Fruit fly (Drosophila melanogaster): ENCODE measurements around the gene COX6AL2.

Gene COX6AL2

DNA sequence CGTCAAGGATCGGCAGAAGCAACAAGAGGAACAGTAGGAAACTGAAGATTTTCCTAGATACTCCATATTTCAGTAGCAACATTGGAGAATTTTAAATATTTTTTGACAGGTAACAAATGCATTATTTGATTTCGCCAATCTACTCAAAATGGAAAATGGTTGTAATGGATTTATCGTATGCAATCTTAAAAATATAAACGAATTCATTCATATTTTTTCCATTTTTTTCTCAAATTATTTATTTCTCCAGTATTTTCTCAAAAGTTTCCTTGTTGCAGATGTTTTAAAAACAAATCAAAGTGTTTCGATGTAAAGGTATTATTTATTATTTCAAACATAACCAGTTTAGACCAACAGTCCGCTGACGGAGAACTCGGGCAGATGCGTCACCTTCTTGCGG lies 6.3 kb upstream of the COX6AL2 start, which contains the start of gene CG18223:
TSS of gene CG18223 (minus strand) at position 101 of the 400 bp plus-strand sequence.
- TF ChIP-seq CG8944 (GFP tag; optimal IDR thresholded peaks at IDR 0.05) = no peak

DNA sequence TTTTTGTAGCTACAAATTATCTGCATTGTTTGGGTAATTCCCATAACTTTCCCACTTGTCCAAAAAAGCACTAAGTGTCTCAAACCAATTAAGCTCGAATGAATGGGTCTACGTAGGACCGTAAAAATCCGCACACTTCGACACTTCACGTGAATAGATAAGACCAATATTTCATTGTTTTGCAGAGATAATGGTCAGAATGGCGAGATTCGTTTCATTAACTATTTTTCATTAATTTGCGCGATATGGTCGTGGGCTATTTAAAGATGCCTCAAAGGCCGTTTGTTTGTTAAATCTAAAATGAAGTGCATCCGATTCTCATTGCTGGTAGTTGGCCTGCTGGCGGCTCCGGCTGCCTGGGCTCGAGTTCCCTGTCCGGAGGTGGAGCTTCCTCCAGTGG lies 3.3 kb upstream of the COX6AL2 start, which contains the start of gene CG6839:
TSS of gene CG6839 (plus strand) at position 301 of the 400 bp plus-strand sequence.
- TF ChIP-seq exex (tag; optimal IDR thresholded peaks at IDR 0.05) (peak; percentile 75), CG9932 (GFP tag; IDR thresholded peaks at IDR 0.05) (no peak), mirr (GFP tag; optimal IDR thresholded peaks at IDR 0.05) (peak; percentile 43), CG4707 (GFP tag; optimal IDR thresholded peaks at IDR 0.05) (no peak), cwo (GFP tag; optimal IDR thresholded peaks at IDR 0.05) (peak; percentile 18), Hey (tag; optimal IDR thresholded peaks at IDR 0.05) (peak; percentile 29), zen (tag; optimal IDR thresholded peaks at IDR 0.05) (no peak)

DNA sequence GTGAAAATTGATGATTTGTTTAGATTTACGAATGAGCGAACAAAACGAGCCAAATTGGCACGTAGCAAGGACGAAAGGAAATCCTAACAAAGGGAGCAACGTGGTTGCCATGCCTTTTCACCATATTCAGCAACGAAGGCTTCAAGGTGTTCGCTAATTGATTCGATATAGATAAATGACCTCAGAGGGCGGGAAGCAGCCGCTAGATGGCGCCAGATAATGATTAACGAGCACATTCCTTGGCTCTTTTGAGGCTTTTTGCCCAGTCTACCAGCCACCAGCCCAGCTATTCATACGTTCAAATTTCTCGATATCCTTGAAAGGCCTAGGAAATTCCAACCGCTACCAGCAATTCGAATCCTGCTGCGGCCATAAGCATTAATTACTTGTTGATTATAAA lies 2.5 kb upstream of the COX6AL2 start:
- TF ChIP-seq cad (GFP tag; optimal IDR thresholded peaks at IDR 0.05) (no peak), CG7963 (GFP tag; IDR thresholded peaks at IDR 0.05; ENCODE audit: partially characterized antibody) (0 out of 3 replicates have a peak, but pooled peaks have one; percentile 22), CTCF (GFP tag; optimal IDR thresholded peaks at IDR 0.05) (peak; percentile 77)

DNA sequence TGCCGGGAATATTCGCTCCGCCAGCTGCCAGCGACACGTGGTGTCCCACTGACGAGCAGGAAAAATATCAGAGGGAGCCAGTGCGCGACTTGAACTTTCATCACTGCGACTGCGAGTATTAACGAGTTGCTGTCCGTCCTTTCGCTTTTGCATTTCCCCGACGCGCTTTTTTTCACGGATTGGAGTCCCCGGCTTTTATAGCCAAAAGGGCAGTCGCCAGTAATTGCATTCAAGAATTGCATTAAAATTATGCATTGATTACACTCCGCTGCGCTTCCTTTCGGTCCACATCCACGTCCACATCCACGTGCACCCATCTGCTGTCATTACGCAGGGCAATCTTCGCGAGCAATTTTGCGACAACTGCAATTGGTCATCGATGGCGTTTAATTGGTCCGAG lies 2.9 kb downstream of the COX6AL2 start, which contains the start of gene Ir75d:
TSS of gene Ir75d (minus strand) at position 101 of the 400 bp plus-strand sequence.
- TF ChIP-seq CG6791 (GFP tag; IDR thresholded peaks at IDR 0.05; ENCODE audit: partially characterized antibody) (0 out of 3 replicates have a peak, but pooled peaks have one; percentile 18), CG12942 (GFP tag; optimal IDR thresholded peaks at IDR 0.05) (no peak)

DNA sequence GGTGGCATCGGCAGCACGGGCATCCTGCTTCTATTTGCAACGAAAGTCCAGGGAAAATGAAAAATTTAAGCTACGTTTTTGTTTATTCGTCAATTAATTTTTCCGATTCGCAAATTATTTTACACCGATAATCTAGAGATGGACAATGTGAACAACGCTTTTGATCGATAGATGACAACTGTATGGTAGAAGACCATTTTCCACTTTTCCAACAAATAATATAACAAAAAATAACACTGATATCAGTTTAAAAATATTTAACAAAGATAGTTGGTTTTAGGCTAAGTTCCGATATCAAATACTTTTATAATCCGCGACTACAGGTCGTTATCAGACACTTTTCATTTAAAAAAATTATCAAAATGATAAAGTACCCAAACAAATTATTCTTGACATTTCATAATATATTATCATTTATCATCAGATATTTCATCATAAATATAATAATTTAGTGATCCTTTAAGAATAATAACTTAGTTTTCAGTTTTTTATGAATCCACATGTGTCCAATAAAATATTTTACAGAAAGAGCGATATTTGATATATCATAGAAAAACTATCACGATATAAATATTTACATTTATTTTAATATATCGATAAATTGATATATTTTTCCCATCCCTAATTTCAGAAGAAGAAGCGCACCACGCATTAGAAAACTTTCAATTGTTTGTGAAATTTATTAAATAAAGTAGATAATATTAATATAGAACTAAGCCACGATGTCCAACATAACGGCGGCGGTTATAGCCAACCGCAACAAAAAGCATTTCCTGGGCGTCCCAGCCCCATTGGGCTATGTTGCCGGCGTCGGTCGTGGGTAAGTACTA lies 9.0 kb downstream of the COX6AL2 start, which contains the start of the genes CSN1b and Prp6:
TSS of gene CSN1b (minus strand) at position 159 of the 830 bp plus-strand sequence.
TSS of gene Prp6 (plus strand) at position 601 of the 830 bp plus-strand sequence.
- TF ChIP-seq lmd (GFP tag; IDR thresholded peaks at IDR 0.05) (no peak), HLH4C (GFP tag; IDR thresholded peaks at IDR 0.05; ENCODE audit: partially characterized antibody) (peak; percentile 42; the same call in 1 of the 3 replicates), CG12769 (tag; optimal IDR thresholded peaks at IDR 0.05) (no peak), CG4424 (GFP tag; optimal IDR thresholded peaks at IDR 0.05) (peak; percentile 33), CG3995 (GFP tag; optimal IDR thresholded peaks at IDR 0.05) (peak; percentile 82), Sox102F (GFP tag; optimal IDR thresholded peaks at IDR 0.05) (no peak), CG7271 (tag; optimal IDR thresholded peaks at IDR 0.05) (no peak), row (GFP tag; IDR thresholded peaks at IDR 0.05) (peak; percentile 77), amos (GFP tag; IDR thresholded peaks at IDR 0.05; ENCODE audit: partially characterized antibody) (peak; percentile 60), vnd (GFP tag; IDR thresholded peaks at IDR 0.05; ENCODE audit: partially characterized antibody) (peak; percentile 51; the same call in 1 of the 3 replicates), CoRest (tag; optimal IDR thresholded peaks at IDR 0.05) (peak; percentile 46), CG17385 (GFP tag; optimal IDR thresholded peaks at IDR 0.05) (peak; percentile 82), CG15601 (tag; optimal IDR thresholded peaks at IDR 0.05) (no peak), BEAF-32 (GFP tag; optimal IDR thresholded peaks at IDR 0.05) (peak; percentile 74), otp (GFP tag; IDR thresholded peaks at IDR 0.05) (no peak), Hsf (GFP tag; optimal IDR thresholded peaks at IDR 0.05) (peak; percentile 5), jing (GFP tag; optimal IDR thresholded peaks at IDR 0.05) (no peak), zen (tag; optimal IDR thresholded peaks at IDR 0.05) (no peak), mam (GFP tag; optimal IDR thresholded peaks at IDR 0.05) (peak; percentile 12), CG14860 (GFP tag; IDR thresholded peaks at IDR 0.05; ENCODE audit: partially characterized antibody) (0 out of 3 replicates have a peak, but pooled peaks have one; percentile 48), Taf1 (GFP tag; IDR thresholded peaks at IDR 0.05) (no peak), Optix (GFP tag; IDR thresholded peaks at IDR 0.05) (no peak), CG18011 (GFP tag; optimal IDR thresholded peaks at IDR 0.05) (no peak), pzg (GFP tag; optimal IDR thresholded peaks at IDR 0.05) (peak; percentile 13), Bteb2 (GFP tag; optimal IDR thresholded peaks at IDR 0.05) (no peak), mirr (GFP tag; optimal IDR thresholded peaks at IDR 0.05) (no peak), CG12659 (GFP tag; optimal IDR thresholded peaks at IDR 0.05) (peak; percentile 52), CG10267 (tag; optimal IDR thresholded peaks at IDR 0.05) (peak; percentile 27), Sry-δ (GFP tag; optimal IDR thresholded peaks at IDR 0.05) (peak; percentile 75)

All from whole organism, embryonic.